Worm (Caenorhabditis elegans): ENCODE measurements around the gene R10E4.6.

R10E4.6 gene

ce11 chrIII:4317065-4317752, 24.0 kb downstream of the R10E4.6 start, which contains the start of gene tag-131:
Gene tag-131 (plus strand): TSS chrIII:4317702.
- TF ChIP-seq T22C8.4 (GFP tag; IDR thresholded peaks at IDR 0.05), result no peak
- TF ChIP-seq ref-1 (GFP tag; conservative IDR thresholded peaks at IDR 0.05), result no peak
- no peak for TF ChIP-seq med-1 (GFP tag; optimal IDR thresholded peaks at IDR 0.05; ENCODE audit: insufficient read depth)
- no peak for TF ChIP-seq klf-2 (GFP tag; conservative IDR thresholded peaks at IDR 0.05)
- TF ChIP-seq tab-1 (GFP tag; IDR thresholded peaks at IDR 0.05), result no peak
- no peak for TF ChIP-seq flt-1 (GFP tag; IDR thresholded peaks at IDR 0.05)
- no peak for TF ChIP-seq ztf-23 (GFP tag; IDR thresholded peaks at IDR 0.05)
- no peak for TF ChIP-seq cog-1 (tag; optimal IDR thresholded peaks at IDR 0.05)
- TF ChIP-seq ztf-29 (GFP tag; IDR thresholded peaks at IDR 0.05), result no peak

DNA sequence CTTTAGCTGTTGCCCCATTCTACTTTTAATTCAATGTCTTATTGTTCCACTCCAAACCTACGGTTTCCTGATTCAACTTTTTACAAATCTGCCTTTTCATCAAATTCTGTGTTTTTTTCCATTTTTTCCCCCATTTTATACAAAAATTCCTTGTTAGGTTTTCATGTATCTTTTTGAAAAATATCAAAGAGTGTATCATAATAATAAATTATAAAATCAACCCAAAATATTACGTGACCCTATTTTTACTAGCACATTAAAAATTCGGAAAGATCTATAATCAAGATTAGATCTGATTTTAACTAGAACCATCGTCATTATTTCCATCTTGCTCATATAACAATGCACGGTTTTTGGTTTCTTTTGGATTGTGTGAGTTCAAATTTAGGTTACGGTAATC, 26.9 kb downstream of the R10E4.6 start, which contains the start of gene H38K22.6:
Gene H38K22.6, plus strand, starts transcription at position 301 of the 400 bp plus-strand sequence.
- no peak for TF ChIP-seq T22C8.4 (GFP tag; IDR thresholded peaks at IDR 0.05)
- no peak for TF ChIP-seq ref-1 (GFP tag; conservative IDR thresholded peaks at IDR 0.05)
- TF ChIP-seq med-1 (GFP tag; optimal IDR thresholded peaks at IDR 0.05; ENCODE audit: insufficient read depth), result no peak
- TF ChIP-seq flt-1 (GFP tag; IDR thresholded peaks at IDR 0.05), result no peak
- no peak for TF ChIP-seq tab-1 (GFP tag; IDR thresholded peaks at IDR 0.05)
- no peak for TF ChIP-seq cog-1 (tag; optimal IDR thresholded peaks at IDR 0.05)
- no peak for TF ChIP-seq ztf-23 (GFP tag; IDR thresholded peaks at IDR 0.05)
- TF ChIP-seq klf-2 (GFP tag; conservative IDR thresholded peaks at IDR 0.05), result no peak
- no peak for TF ChIP-seq ztf-29 (GFP tag; IDR thresholded peaks at IDR 0.05)

DNA sequence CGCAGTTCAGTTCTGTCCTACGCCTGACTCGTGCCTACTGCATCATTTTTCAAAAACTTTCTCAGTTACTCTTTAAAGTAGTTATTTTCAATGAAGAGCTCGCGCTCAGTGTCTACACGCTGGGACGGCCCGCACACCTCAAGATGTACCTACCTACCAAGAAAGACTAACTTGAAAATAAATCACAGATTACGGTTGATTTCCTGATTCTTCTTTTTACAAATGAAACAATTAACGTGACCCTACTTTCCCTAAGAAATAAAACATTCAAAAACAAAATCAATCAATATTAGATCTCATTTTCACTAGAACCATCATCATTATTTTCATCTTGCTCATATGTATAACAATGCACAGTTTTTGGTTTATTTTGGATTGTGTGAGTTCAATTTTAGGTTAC, 28.2 kb downstream of the R10E4.6 start, which contains the start of gene H38K22.7:
Gene H38K22.7, plus strand, starts transcription at position 301 of the 400 bp plus-strand sequence.
- TF ChIP-seq med-1 (GFP tag; optimal IDR thresholded peaks at IDR 0.05; ENCODE audit: insufficient read depth) (no peak), klf-2 (GFP tag; conservative IDR thresholded peaks at IDR 0.05) (no peak)

DNA sequence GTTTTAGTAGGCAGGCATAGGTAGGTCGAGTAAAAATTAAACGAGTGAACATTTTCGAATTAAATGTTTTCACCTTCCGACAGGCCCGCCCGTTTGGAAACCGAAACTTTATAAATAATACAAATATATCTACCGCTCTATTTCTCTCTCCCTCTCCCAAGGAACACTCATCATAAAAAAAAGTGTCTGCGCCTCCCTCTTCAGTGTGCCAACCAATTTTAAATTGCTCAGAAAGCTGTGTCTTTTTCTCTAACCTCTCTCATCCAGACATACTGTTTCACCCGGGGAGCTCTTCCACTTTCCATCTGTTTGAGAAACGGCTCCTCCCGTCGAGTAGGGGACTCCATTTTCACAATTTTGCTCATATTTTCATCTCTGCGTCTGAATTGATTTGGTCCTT, 29.9 kb downstream of the R10E4.6 start:
- no peak for TF ChIP-seq ztf-23 (GFP tag; IDR thresholded peaks at IDR 0.05)
- no peak for TF ChIP-seq med-1 (GFP tag; optimal IDR thresholded peaks at IDR 0.05; ENCODE audit: insufficient read depth)
- no peak for TF ChIP-seq ref-1 (GFP tag; conservative IDR thresholded peaks at IDR 0.05)
- no peak for TF ChIP-seq ztf-29 (GFP tag; IDR thresholded peaks at IDR 0.05)
- no peak for TF ChIP-seq T22C8.4 (GFP tag; IDR thresholded peaks at IDR 0.05)
- no peak for TF ChIP-seq flt-1 (GFP tag; IDR thresholded peaks at IDR 0.05)
- no peak for TF ChIP-seq klf-2 (GFP tag; conservative IDR thresholded peaks at IDR 0.05)
- no peak for TF ChIP-seq cog-1 (tag; optimal IDR thresholded peaks at IDR 0.05)
- TF ChIP-seq tab-1 (GFP tag; IDR thresholded peaks at IDR 0.05), result no peak

ce11 chrIII:4323859-4324258, 30.7 kb downstream of the R10E4.6 start, which contains the start of gene H38K22.9:
Gene H38K22.9 (plus strand): TSS chrIII:4324159.
- TF ChIP-seq med-1 (GFP tag; optimal IDR thresholded peaks at IDR 0.05; ENCODE audit: insufficient read depth) (no peak), ref-1 (GFP tag; conservative IDR thresholded peaks at IDR 0.05) (no peak), klf-2 (GFP tag; conservative IDR thresholded peaks at IDR 0.05) (no peak), flt-1 (GFP tag; IDR thresholded peaks at IDR 0.05) (no peak), T22C8.4 (GFP tag; IDR thresholded peaks at IDR 0.05) (no peak), tab-1 (GFP tag; IDR thresholded peaks at IDR 0.05) (no peak), ztf-29 (GFP tag; IDR thresholded peaks at IDR 0.05) (no peak), cog-1 (tag; optimal IDR thresholded peaks at IDR 0.05) (no peak), ztf-23 (GFP tag; IDR thresholded peaks at IDR 0.05) (no peak)

DNA sequence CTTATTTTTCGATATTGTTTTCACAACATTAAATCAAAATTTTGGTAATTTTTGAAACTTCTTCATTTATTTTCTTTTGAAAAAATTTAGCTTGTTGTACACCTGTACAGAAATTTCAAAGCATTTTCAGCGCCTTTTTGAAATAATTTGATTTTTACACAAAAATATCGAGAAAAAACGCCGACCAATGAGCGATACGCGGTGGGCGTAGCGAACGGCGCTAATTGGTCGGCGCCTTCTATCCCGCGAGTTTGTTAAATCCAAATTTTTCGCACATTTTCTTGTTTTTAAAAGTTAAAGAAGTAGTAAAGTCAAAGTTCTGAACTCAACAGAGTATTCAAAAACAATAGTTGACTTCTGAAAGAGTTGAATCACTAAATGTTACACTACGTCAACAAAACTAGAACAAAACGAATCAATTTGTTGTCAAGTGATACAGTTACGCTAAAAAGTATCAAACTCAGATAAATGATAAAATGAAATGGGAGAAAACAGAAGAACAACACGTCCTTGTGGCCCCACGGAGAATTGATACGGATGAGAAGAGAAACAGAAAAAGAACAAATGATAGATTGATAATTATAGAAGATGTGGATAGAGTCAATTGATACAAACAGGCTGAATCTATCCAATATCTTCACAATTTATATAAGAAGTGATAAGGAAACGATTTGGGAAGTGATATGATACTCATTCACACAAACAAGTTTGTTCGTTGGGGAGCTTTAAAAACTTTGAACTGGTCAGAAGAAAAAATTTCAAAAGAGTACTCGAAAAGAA, 35.2 kb downstream of the R10E4.6 start:
- TF ChIP-seq med-1 (GFP tag; optimal IDR thresholded peaks at IDR 0.05; ENCODE audit: insufficient read depth) (no peak), ztf-29 (GFP tag; IDR thresholded peaks at IDR 0.05) (no peak), tab-1 (GFP tag; IDR thresholded peaks at IDR 0.05) (no peak), T22C8.4 (GFP tag; IDR thresholded peaks at IDR 0.05) (no peak), ztf-23 (GFP tag; IDR thresholded peaks at IDR 0.05) (no peak), klf-2 (GFP tag; conservative IDR thresholded peaks at IDR 0.05) (no peak), ref-1 (GFP tag; conservative IDR thresholded peaks at IDR 0.05) (no peak), flt-1 (GFP tag; IDR thresholded peaks at IDR 0.05) (no peak), cog-1 (tag; optimal IDR thresholded peaks at IDR 0.05) (no peak)

ce11 chrIII:4330984-4331383, 37.8 kb downstream of the R10E4.6 start, which contains the start of gene gly-6:
Gene gly-6 (minus strand): TSS chrIII:4331228.
- no peak for TF ChIP-seq ref-1 (GFP tag; conservative IDR thresholded peaks at IDR 0.05)
- no peak for TF ChIP-seq flt-1 (GFP tag; IDR thresholded peaks at IDR 0.05)
- no peak for TF ChIP-seq ztf-23 (GFP tag; IDR thresholded peaks at IDR 0.05)

ce11 chrIII:4332543-4333042, 39.4 kb downstream of the R10E4.6 start, which contains the start of gene cdk-12:
Gene cdk-12 (plus strand): TSS chrIII:4332992.
- TF ChIP-seq cog-1 (tag; optimal IDR thresholded peaks at IDR 0.05), result no peak
- TF ChIP-seq T22C8.4 (GFP tag; IDR thresholded peaks at IDR 0.05), result no peak
- no peak for TF ChIP-seq ztf-23 (GFP tag; IDR thresholded peaks at IDR 0.05)
- TF ChIP-seq klf-2 (GFP tag; conservative IDR thresholded peaks at IDR 0.05), result no peak
- TF ChIP-seq med-1 (GFP tag; optimal IDR thresholded peaks at IDR 0.05; ENCODE audit: insufficient read depth), result no peak

DNA sequence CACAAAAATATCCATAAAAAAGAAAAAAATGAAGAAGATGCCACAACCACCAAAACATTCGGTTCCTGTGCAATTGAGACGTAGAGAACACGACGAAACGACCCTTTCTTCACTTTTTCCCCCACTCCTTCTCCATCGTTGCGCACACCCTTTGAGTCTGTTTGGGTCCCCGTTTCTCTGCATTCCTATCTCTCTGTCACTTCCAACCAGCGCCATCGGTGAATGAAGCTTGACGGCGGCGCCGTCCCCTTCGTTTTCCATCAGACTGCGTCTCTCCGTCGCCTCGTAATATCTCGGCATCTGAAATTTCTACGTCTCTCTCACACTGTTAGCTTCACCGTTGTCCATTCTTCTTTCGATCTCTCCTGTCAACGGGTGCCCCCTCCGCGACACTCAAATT, 42.4 kb downstream of the R10E4.6 start:
- TF ChIP-seq flt-1 (GFP tag; IDR thresholded peaks at IDR 0.05), result no peak
- no peak for TF ChIP-seq klf-2 (GFP tag; conservative IDR thresholded peaks at IDR 0.05)
- no peak for TF ChIP-seq tab-1 (GFP tag; IDR thresholded peaks at IDR 0.05)
